Fruit fly (Drosophila melanogaster) whole organism, wandering third instar larva: ENCODE measurements around the gene Jon25Bii.
A peak's percentile ranks its signal among the peaks of the same experiment; 100 is the strongest.

ENCODE experiments used
- Abd-B ChIP-seq: fragments of >200 bp; optimal IDR thresholded peaks from 2 replicates; lab custom pipeline; 2017; ENCODE audit warnings: missing biosample characterization, missing genetic modification characterization
- CG32264 ChIP-seq: fragments of 200-800 bp; sonication (Bioruptor generic); optimal IDR thresholded peaks from 2 replicates; lab custom pipeline; 2016; ENCODE audit warnings: missing biosample characterization, missing genetic modification characterization
- CG9705 ChIP-seq: fragments of 200-800 bp; sonication (Bioruptor generic); optimal IDR thresholded peaks from 2 replicates; lab custom pipeline; 2018; ENCODE audit warnings: missing biosample characterization, mild to moderate bottlenecking, missing genetic modification characterization
- CrebA ChIP-seq: fragments of 200-800 bp; sonication (Bioruptor generic); optimal IDR thresholded peaks from 2 replicates; lab custom pipeline; 2016; ENCODE audit warnings: missing biosample characterization, mild to moderate bottlenecking, missing genetic modification characterization, borderline replicate concordance
- Dif ChIP-seq: fragments of 200-275, 200-300 bp; sonication (Bioruptor generic); optimal IDR thresholded peaks from 2 replicates; lab custom pipeline; 2018; ENCODE audit warnings: missing biosample characterization, missing genetic modification characterization; ENCODE audit not compliant: partially characterized antibody
- GATAd ChIP-seq: sonication (Bioruptor generic); optimal IDR thresholded peaks from 2 replicates; lab custom pipeline; 2016; ENCODE audit warnings: missing biosample characterization, missing genetic modification characterization
- HLH106 ChIP-seq: fragments of 200-800 bp; optimal IDR thresholded peaks from 3 replicates; lab custom pipeline; 2019; ENCODE audit warnings: missing biosample characterization, mild to moderate bottlenecking, missing genetic modification characterization, moderate library complexity
- Hr78 ChIP-seq: fragments of >200 bp; optimal IDR thresholded peaks from 2 replicates; lab custom pipeline; 2017; ENCODE audit warnings: missing biosample characterization, missing genetic modification characterization
- Hr83 ChIP-seq: fragments of 200-300 bp; sonication (Bioruptor generic); optimal IDR thresholded peaks from 2 replicates; lab custom pipeline; 2016; ENCODE audit warnings: missing biosample characterization, mild to moderate bottlenecking, missing genetic modification characterization, moderate library complexity; ENCODE audit not compliant: poor library complexity, severe bottlenecking
- Jra ChIP-seq: sonication (Bioruptor generic); optimal IDR thresholded peaks from 2 replicates; lab custom pipeline; 2016; ENCODE audit warnings: missing biosample characterization, missing genetic modification characterization
- Mio ChIP-seq: sonication (Bioruptor generic); optimal IDR thresholded peaks from 2 replicates; lab custom pipeline; 2016; ENCODE audit warnings: missing biosample characterization, missing genetic modification characterization
- Myc ChIP-seq: fragments of >200 bp; optimal IDR thresholded peaks from 2 replicates; lab custom pipeline; 2017
- N ChIP-seq: fragments of >200 bp; optimal IDR thresholded peaks from 2 replicates; lab custom pipeline; 2018; ENCODE audit warnings: missing biosample characterization, missing external identifiers, missing genetic modification characterization
- OdsH ChIP-seq: fragments of 200-800 bp; sonication (Bioruptor generic); optimal IDR thresholded peaks from 2 replicates; lab custom pipeline; 2016; ENCODE audit warnings: missing biosample characterization, mild to moderate bottlenecking, missing genetic modification characterization
- Rel ChIP-seq, 2 experiments: fragments of 200-800 bp; sonication (Bioruptor generic) in 1 of 2; optimal IDR thresholded peaks; 2 replicates in 1 of 2; 3 replicates in 1 of 2; lab custom pipeline; 2016 to 2019; ENCODE audit warnings: mild to moderate bottlenecking in 2 of 2, missing biosample characterization in 2 of 2, missing genetic modification characterization in 2 of 2, moderate library complexity in 1 of 2
- Sp1 ChIP-seq: fragments of 200-800 bp; sonication (Bioruptor generic); optimal IDR thresholded peaks from 3 replicates; lab custom pipeline; 2019; ENCODE audit warnings: missing biosample characterization, mild to moderate bottlenecking, missing genetic modification characterization, moderate library complexity
- Vsx2 ChIP-seq: fragments of 200-300, 225-300 bp; sonication (Bioruptor generic); optimal IDR thresholded peaks from 2 replicates; lab custom pipeline; 2018; ENCODE audit warnings: missing biosample characterization, missing genetic modification characterization; ENCODE audit not compliant: partially characterized antibody
- dl ChIP-seq, 2 experiments: fragments of 175-275, 200-275 bp in 1 of 2; fragments of 200-275 bp in 1 of 2; sonication (Bioruptor generic); optimal IDR thresholded peaks; lab custom pipeline; 2018; ENCODE audit warnings: mild to moderate bottlenecking in 2 of 2, missing biosample characterization in 2 of 2, missing genetic modification characterization in 2 of 2, moderate library complexity in 2 of 2; ENCODE audit not compliant: partially characterized antibody in 2 of 2, insufficient read depth in 1 of 2
- dmrt93B ChIP-seq: fragments of 200-800 bp; sonication (Bioruptor generic); optimal IDR thresholded peaks from 2 replicates; lab custom pipeline; 2018; ENCODE audit warnings: missing biosample characterization, mild to moderate bottlenecking, missing genetic modification characterization
- ey ChIP-seq: fragments of 200-800 bp; sonication (Bioruptor generic); optimal IDR thresholded peaks from 2 replicates; lab custom pipeline; 2016; ENCODE audit warnings: missing biosample characterization, missing genetic modification characterization
- foxo ChIP-seq, 2 experiments: fragments of 200-800 bp; sonication (Bioruptor generic); optimal IDR thresholded peaks; 2 replicates in 1 of 2; 3 replicates in 1 of 2; lab custom pipeline; 2016 to 2017; ENCODE audit warnings: missing biosample characterization in 2 of 2, missing genetic modification characterization in 2 of 2
- fru ChIP-seq: fragments of 200-800 bp; sonication (Bioruptor generic); optimal IDR thresholded peaks from 3 replicates; lab custom pipeline; 2016; ENCODE audit warnings: missing biosample characterization, mild to moderate bottlenecking, missing genetic modification characterization
- jim ChIP-seq: fragments of 175-275, 200-325 bp; sonication (Bioruptor generic); optimal IDR thresholded peaks from 2 replicates; lab custom pipeline; 2016; ENCODE audit warnings: missing biosample characterization, mild to moderate bottlenecking, missing genetic modification characterization
- pan ChIP-seq: fragments of >200 bp; optimal IDR thresholded peaks from 2 replicates; lab custom pipeline; 2017
- psq ChIP-seq: fragments of 200-800 bp; sonication (Bioruptor generic); optimal IDR thresholded peaks from 3 replicates; lab custom pipeline; 2017; ENCODE audit warnings: missing biosample characterization, mild to moderate bottlenecking, missing genetic modification characterization, moderate library complexity
- rgr ChIP-seq: fragments of 200-800 bp; sonication (Bioruptor generic); optimal IDR thresholded peaks from 3 replicates; lab custom pipeline; 2016; ENCODE audit warnings: missing biosample characterization, mild to moderate bottlenecking, missing genetic modification characterization
- sage ChIP-seq: fragments of 200-800 bp; sonication (Bioruptor generic); optimal IDR thresholded peaks from 2 replicates; lab custom pipeline; 2016; ENCODE audit warnings: missing biosample characterization, mild to moderate bottlenecking, missing genetic modification characterization
- sv ChIP-seq: fragments of 200-800 bp; sonication (Bioruptor generic); optimal IDR thresholded peaks from 3 replicates; lab custom pipeline; 2016; ENCODE audit warnings: missing biosample characterization, missing genetic modification characterization
- tai ChIP-seq: sonication (Bioruptor generic); optimal IDR thresholded peaks from 2 replicates; lab custom pipeline; 2016; ENCODE audit warnings: missing biosample characterization, missing genetic modification characterization
- usp ChIP-seq: fragments of >200 bp; optimal IDR thresholded peaks from 2 replicates; lab custom pipeline; 2017; ENCODE audit warnings: missing biosample characterization, missing genetic modification characterization
- woc ChIP-seq: sonication (Bioruptor generic); optimal IDR thresholded peaks from 2 replicates; lab custom pipeline; 2016; ENCODE audit warnings: missing biosample characterization, mild to moderate bottlenecking, missing genetic modification characterization

Gene Jon25Bii

DNA sequence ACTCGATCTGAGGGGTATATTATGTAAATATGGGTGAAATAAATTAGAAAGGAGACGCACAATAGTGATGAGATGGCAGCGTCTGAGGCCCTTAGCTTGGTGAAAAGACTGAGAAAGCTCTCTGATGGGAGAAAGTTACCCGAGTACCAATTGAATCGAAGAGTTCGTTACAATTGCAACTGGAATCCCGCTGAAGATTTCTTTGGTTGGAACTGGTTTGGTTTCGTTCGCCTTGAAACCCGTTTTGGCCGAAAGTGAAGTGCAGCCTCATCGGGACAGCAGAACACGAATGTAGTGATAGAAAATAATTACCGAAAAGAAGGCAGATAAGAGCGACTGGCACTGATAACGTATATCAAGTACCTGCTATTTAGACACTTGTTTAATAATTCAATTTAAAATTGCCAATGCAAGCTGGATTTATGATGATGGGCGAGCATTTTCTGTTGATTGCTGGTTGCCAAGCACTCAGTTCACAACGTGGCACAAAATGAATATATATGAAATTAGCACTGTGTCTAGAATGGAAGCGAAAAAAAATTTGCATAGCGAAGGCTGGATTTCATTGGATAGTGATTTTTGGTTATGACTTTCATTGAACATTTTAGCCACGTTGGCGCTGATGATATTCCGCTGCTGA, 43.5 kb upstream of the Jon25Bii start:
- TF ChIP-seq Hr78 (GFP tag; lab: Kevin White, UChicago) (no peak), jim (no peak), fru (GFP tag; lab: Kevin White, UChicago) (no peak), Dif (GFP tag; lab: Kevin White, UChicago) (no peak), N (no peak), HLH106 (tag; lab: Kevin White, UChicago) (no peak)

DNA sequence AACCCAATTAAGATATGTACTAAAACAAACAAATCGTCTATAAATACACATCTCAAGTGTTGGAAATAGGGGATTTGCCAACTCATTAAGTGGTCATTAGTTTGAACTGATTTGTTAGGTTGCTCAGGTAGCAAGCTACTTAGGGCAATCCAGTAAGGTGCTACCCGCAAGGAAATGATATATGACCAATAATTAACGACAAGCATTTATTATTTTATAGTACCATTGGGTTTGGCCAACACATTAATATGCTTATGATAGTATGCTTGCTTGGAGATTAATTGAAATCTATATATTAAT, 42.9 kb upstream of the Jon25Bii start:
- TF ChIP-seq dmrt93B: no peak
- TF ChIP-seq Hr78 (GFP tag; lab: Kevin White, UChicago): no peak
- TF ChIP-seq dl (GFP tag; optimal IDR thresholded peaks at IDR 0.05; lab: Kevin White, UChicago; ENCODE audit: insufficient read depth in 1 of 2, partially characterized antibody in 2 of 2): no peak
- no peak for TF ChIP-seq pan (lab: Kevin White, UChicago)
- no peak for TF ChIP-seq CrebA (GFP tag; lab: Kevin White, UChicago)
- TF ChIP-seq sv (GFP tag; lab: Kevin White, UChicago): no peak
- TF ChIP-seq Sp1 (GFP tag; lab: Kevin White, UChicago): no peak
- no peak for TF ChIP-seq Mio (GFP tag; lab: Kevin White, UChicago)
- TF ChIP-seq Abd-B: no peak
- TF ChIP-seq Myc: no peak
- no peak for TF ChIP-seq woc
- no peak for TF ChIP-seq tai (GFP tag; lab: Kevin White, UChicago)
- TF ChIP-seq Dif (GFP tag; lab: Kevin White, UChicago): no peak
- TF ChIP-seq OdsH: no peak
- no peak for TF ChIP-seq psq (GFP tag; lab: Kevin White, UChicago)
- no peak for TF ChIP-seq rgr (GFP tag; lab: Kevin White, UChicago)
- TF ChIP-seq, all 38 proteins: peak for 0

dm6 chr2L:4995010-4995836, 42.3 kb upstream of the Jon25Bii start:
- no peak for TF ChIP-seq CG9705
- no peak for TF ChIP-seq jim
- no peak for TF ChIP-seq GATAd (GFP tag; lab: Kevin White, UChicago)
- TF ChIP-seq Jra: no peak
- TF ChIP-seq Myc: no peak
- no peak for TF ChIP-seq CG32264 (GFP tag; lab: Kevin White, UChicago)
- no peak for TF ChIP-seq sage (GFP tag; lab: Kevin White, UChicago)
- TF ChIP-seq Hr83: no peak
- no peak for TF ChIP-seq foxo (GFP tag; optimal IDR thresholded peaks at IDR 0.05; lab: Kevin White, UChicago)
- TF ChIP-seq woc: no peak
- no peak for TF ChIP-seq tai (GFP tag; lab: Kevin White, UChicago)
- no peak for TF ChIP-seq fru (GFP tag; lab: Kevin White, UChicago)
- no peak for TF ChIP-seq OdsH
- no peak for TF ChIP-seq Hr78 (GFP tag; lab: Kevin White, UChicago)
- TF ChIP-seq usp (GFP tag; lab: Kevin White, UChicago): no peak

dm6 chr2L:4982098-4982646, 29.2 kb upstream of the Jon25Bii start:
- peak; percentile 80 for TF ChIP-seq jim
- TF ChIP-seq ey (GFP tag; lab: Kevin White, UChicago): no peak
- no peak for TF ChIP-seq sage (GFP tag; lab: Kevin White, UChicago)
- TF ChIP-seq CG9705: no peak
- TF ChIP-seq dl (GFP tag; optimal IDR thresholded peaks at IDR 0.05; lab: Kevin White, UChicago; ENCODE audit: insufficient read depth in 1 of 2, partially characterized antibody in 2 of 2): no peak
- no peak for TF ChIP-seq pan (lab: Kevin White, UChicago)
- no peak for TF ChIP-seq rgr (GFP tag; lab: Kevin White, UChicago)
- no peak for TF ChIP-seq tai (GFP tag; lab: Kevin White, UChicago)
- peak; percentile 3 for TF ChIP-seq Hr83
- no peak for TF ChIP-seq Vsx2 (GFP tag; lab: Kevin White, UChicago)
- TF ChIP-seq Rel (GFP tag; optimal IDR thresholded peaks at IDR 0.05; lab: Kevin White, UChicago): no peak
- TF ChIP-seq Rel (tag; optimal IDR thresholded peaks at IDR 0.05; lab: Kevin White, UChicago): no peak
- TF ChIP-seq Jra: no peak
